Fruit fly (Drosophila melanogaster) whole organism, adult: ENCODE measurements around the gene CG1271.

Source experiments
- CG11617 ChIP-seq: fragments of 200-800 bp; sonication (Bioruptor generic); optimal IDR thresholded peaks from 2 replicates; lab custom pipeline; 2017; ENCODE audit warnings: mild to moderate bottlenecking, missing biosample characterization, missing genetic modification reagents, missing genetic modification characterization
- CG12768 ChIP-seq: fragments of 200-800 bp; sonication (Bioruptor generic); optimal IDR thresholded peaks from 2 replicates; lab custom pipeline; 2017; ENCODE audit warnings: missing biosample characterization, missing genetic modification characterization, mild to moderate bottlenecking, moderate library complexity, missing genetic modification reagents
- CG14711 ChIP-seq: fragments of 200-800 bp; sonication (Bioruptor generic); optimal IDR thresholded peaks from 2 replicates; lab custom pipeline; 2018; ENCODE audit warnings: missing biosample characterization, mild to moderate bottlenecking, missing genetic modification characterization, moderate library complexity
- CG1620 ChIP-seq: fragments of 200-800 bp; sonication (Bioruptor generic); optimal IDR thresholded peaks from 2 replicates; lab custom pipeline; 2016; ENCODE audit warnings: missing biosample characterization, missing genetic modification characterization
- CG33017 ChIP-seq: fragments of 200-800 bp; sonication (Bioruptor generic); optimal IDR thresholded peaks from 2 replicates; lab custom pipeline; 2018; ENCODE audit warnings: missing biosample characterization, mild to moderate bottlenecking, missing genetic modification characterization, moderate library complexity
- CG5204 ChIP-seq: fragments of 200-800 bp; sonication (Bioruptor generic); optimal IDR thresholded peaks from 2 replicates; lab custom pipeline; 2016; ENCODE audit warnings: missing biosample characterization, missing genetic modification characterization
- CG7045 ChIP-seq: fragments of 200-800 bp; sonication (Bioruptor generic); optimal IDR thresholded peaks from 2 replicates; lab custom pipeline; 2017; ENCODE audit warnings: missing biosample characterization, mild to moderate bottlenecking, missing genetic modification characterization
- CG7101 ChIP-seq: fragments of 200-800 bp; sonication (Bioruptor generic); optimal IDR thresholded peaks from 2 replicates; lab custom pipeline; 2018; ENCODE audit warnings: missing biosample characterization, mild to moderate bottlenecking, missing genetic modification characterization, moderate library complexity
- Clk ChIP-seq: fragments of 200-800 bp; sonication (Bioruptor generic); optimal IDR thresholded peaks from 2 replicates; lab custom pipeline; 2017; ENCODE audit warnings: missing biosample characterization, missing genetic modification characterization
- Crg-1 ChIP-seq: fragments of 200-800 bp; sonication (Bioruptor generic); optimal IDR thresholded peaks from 2 replicates; lab custom pipeline; 2016; ENCODE audit warnings: missing biosample characterization, missing genetic modification characterization
- Hr96 ChIP-seq: fragments of 200-800 bp; sonication (Bioruptor generic); optimal IDR thresholded peaks from 2 replicates; lab custom pipeline; 2016; ENCODE audit warnings: missing biosample characterization, missing genetic modification characterization
- Mnt ChIP-seq: fragments of 200-800 bp; sonication (Bioruptor generic); optimal IDR thresholded peaks from 2 replicates; lab custom pipeline; 2016; ENCODE audit warnings: missing biosample characterization, mild to moderate bottlenecking, missing genetic modification characterization
- bab1 ChIP-seq: fragments of 200-800 bp; sonication (Bioruptor generic); optimal IDR thresholded peaks from 3 replicates; lab custom pipeline; 2019; ENCODE audit warnings: missing biosample characterization, mild to moderate bottlenecking, missing genetic modification characterization, moderate library complexity
- cic ChIP-seq: fragments of 200-800 bp; sonication (Bioruptor generic); optimal IDR thresholded peaks from 2 replicates; lab custom pipeline; 2017; ENCODE audit warnings: missing biosample characterization, mild to moderate bottlenecking, missing genetic modification characterization, moderate library complexity
- cnc ChIP-seq, 2 experiments: fragments of >200 bp; optimal IDR thresholded peaks; 2 replicates each; lab custom pipeline; 2017
- kay ChIP-seq: fragments of 200-800 bp; sonication (Bioruptor generic); peaks from one replicate; lab custom pipeline; 2016; ENCODE audit warnings: missing biosample characterization, missing genetic modification characterization, borderline replicate concordance
- ovo ChIP-seq: fragments of 200-800 bp; sonication (Bioruptor generic); optimal IDR thresholded peaks from 2 replicates; lab custom pipeline; 2016; ENCODE audit warnings: missing biosample characterization, missing genetic modification characterization
- pad ChIP-seq: fragments of 200-800 bp; sonication (Bioruptor generic); optimal IDR thresholded peaks from 3 replicates; lab custom pipeline; 2017; ENCODE audit warnings: missing biosample characterization, missing genetic modification characterization, mild to moderate bottlenecking, moderate library complexity, missing genetic modification reagents
- tj ChIP-seq: fragments of 200-800 bp; sonication (Bioruptor generic); optimal IDR thresholded peaks from 3 replicates; lab custom pipeline; 2017; ENCODE audit warnings: missing biosample characterization, mild to moderate bottlenecking, missing genetic modification characterization, moderate library complexity
- toe ChIP-seq: fragments of 200-800 bp; sonication (Bioruptor generic); optimal IDR thresholded peaks from 2 replicates; lab custom pipeline; 2016; ENCODE audit warnings: missing biosample characterization, missing genetic modification characterization

The CG1271 gene

dm6 chr3L:3095590-3095989, 43.3 kb downstream of the CG1271 start:
- TF ChIP-seq bab1 (GFP tag; lab: Kevin White, UChicago): no peak
- TF ChIP-seq Hr96 (GFP tag; lab: Kevin White, UChicago): no peak

dm6 chr3L:3096073-3096725, 43.9 kb downstream of the CG1271 start:
- TF ChIP-seq Hr96 (GFP tag; lab: Kevin White, UChicago) (no peak), Clk (GFP tag; lab: Kevin White, UChicago) (no peak), CG7045 (GFP tag; lab: Kevin White, UChicago) (peak; percentile 29), CG11617 (GFP tag; lab: Kevin White, UChicago) (no peak), CG12768 (GFP tag; lab: Kevin White, UChicago) (peak; percentile 55), cnc (optimal IDR thresholded peaks at IDR 0.05; lab: Kevin White, UChicago) (no peak), CG7101 (tag; lab: Kevin White, UChicago) (peak; percentile 21), CG14711 (no peak), Crg-1 (GFP tag; lab: Kevin White, UChicago) (no peak)

DNA sequence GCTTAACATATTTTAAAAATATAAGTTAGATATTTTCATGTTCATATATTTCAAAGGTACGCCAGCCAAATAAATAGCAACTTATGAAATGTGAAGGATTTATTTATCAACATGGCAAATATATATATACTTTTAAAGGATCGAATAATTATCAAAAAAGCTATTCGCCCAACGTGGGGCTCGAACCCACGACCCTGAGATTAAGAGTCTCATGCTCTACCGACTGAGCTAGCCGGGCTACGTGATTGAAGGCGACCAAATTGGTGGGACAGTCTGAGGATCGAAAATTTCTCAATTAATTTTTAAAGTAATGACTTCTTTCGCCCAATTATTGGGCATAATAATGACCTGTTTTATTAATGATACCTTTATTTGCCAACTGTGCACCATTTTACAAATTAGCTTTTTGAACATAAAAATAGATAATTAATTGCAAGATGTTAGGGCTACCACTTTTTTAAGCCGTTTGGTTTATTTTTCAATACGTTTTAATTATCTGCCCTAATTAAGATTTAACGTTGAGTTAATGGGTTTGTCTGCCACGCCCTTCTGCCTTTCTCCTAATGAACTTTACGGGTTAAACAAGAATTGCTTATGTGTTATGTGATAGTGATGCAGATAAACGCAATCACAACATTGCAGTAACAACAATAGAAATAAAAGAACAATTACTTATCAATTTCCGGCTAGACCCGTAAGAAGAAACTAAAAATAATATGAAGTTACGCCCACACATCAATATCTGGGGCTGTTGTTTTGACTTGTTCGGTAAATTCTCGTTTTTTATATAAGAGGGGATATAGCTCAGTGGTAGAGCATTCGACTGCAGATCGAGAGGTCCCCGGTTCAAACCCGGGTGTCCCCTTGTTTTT, 44.6 kb downstream of the CG1271 start:
- TF ChIP-seq Crg-1 (GFP tag; lab: Kevin White, UChicago): no peak
- no peak for TF ChIP-seq CG33017 (tag; lab: Kevin White, UChicago)
- no peak for TF ChIP-seq CG12768 (GFP tag; lab: Kevin White, UChicago)
- no peak for TF ChIP-seq pad
- peak; percentile 2 for TF ChIP-seq kay (GFP tag; lab: Kevin White, UChicago)

DNA sequence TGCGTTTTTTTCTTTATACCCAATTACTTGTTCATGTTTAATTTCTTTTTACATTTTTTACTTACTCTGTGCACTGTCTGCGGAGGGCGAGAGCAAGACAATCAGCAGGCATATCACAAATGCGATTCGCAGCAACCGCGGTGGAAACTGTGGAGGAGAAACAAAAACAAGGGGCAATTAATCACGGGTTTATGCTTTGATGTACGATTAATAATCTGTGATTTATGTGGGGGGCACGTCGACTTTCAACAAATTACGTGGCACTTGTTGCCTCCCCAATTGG, 45.2 kb downstream of the CG1271 start:
- TF ChIP-seq CG5204 (no peak), Crg-1 (GFP tag; lab: Kevin White, UChicago) (no peak), tj (GFP tag; lab: Kevin White, UChicago) (no peak), toe (GFP tag; lab: Kevin White, UChicago) (no peak), CG33017 (tag; lab: Kevin White, UChicago) (no peak), bab1 (GFP tag; lab: Kevin White, UChicago) (no peak), CG7045 (GFP tag; lab: Kevin White, UChicago) (no peak), Clk (GFP tag; lab: Kevin White, UChicago) (no peak), Hr96 (GFP tag; lab: Kevin White, UChicago) (no peak), CG11617 (GFP tag; lab: Kevin White, UChicago) (no peak), CG12768 (GFP tag; lab: Kevin White, UChicago) (no peak), kay (GFP tag; lab: Kevin White, UChicago) (no peak), CG7101 (tag; lab: Kevin White, UChicago) (no peak), ovo (GFP tag; lab: Kevin White, UChicago) (no peak), Mnt (GFP tag; lab: Kevin White, UChicago) (no peak), pad (no peak), cnc (optimal IDR thresholded peaks at IDR 0.05; lab: Kevin White, UChicago) (no peak), CG14711 (no peak)

- TF ChIP-seq CG1620 (GFP tag; lab: Kevin White, UChicago): no peak
- TF ChIP-seq Crg-1 (GFP tag; lab: Kevin White, UChicago): no peak
- no peak for TF ChIP-seq CG14711
- no peak for TF ChIP-seq CG5204
- no peak for TF ChIP-seq Hr96 (GFP tag; lab: Kevin White, UChicago)
- TF ChIP-seq Clk (GFP tag; lab: Kevin White, UChicago): no peak
- no peak for TF ChIP-seq CG7045 (GFP tag; lab: Kevin White, UChicago)
- TF ChIP-seq CG11617 (GFP tag; lab: Kevin White, UChicago): no peak
- no peak for TF ChIP-seq cnc (optimal IDR thresholded peaks at IDR 0.05; lab: Kevin White, UChicago)
- TF ChIP-seq cic (GFP tag; lab: Kevin White, UChicago): no peak
- TF ChIP-seq ovo (GFP tag; lab: Kevin White, UChicago): no peak
Measured at dm6 chr3L:3098778-3099429, 46.6 kb downstream of the CG1271 start.

dm6 chr3L:3101157-3101556, 48.8 kb downstream of the CG1271 start:
- no peak for TF ChIP-seq kay (GFP tag; lab: Kevin White, UChicago)
- TF ChIP-seq pad: no peak
- no peak for TF ChIP-seq CG33017 (tag; lab: Kevin White, UChicago)
- TF ChIP-seq CG14711: no peak
- TF ChIP-seq CG7101 (tag; lab: Kevin White, UChicago): no peak
- TF ChIP-seq CG12768 (GFP tag; lab: Kevin White, UChicago): no peak
- TF ChIP-seq CG1620 (GFP tag; lab: Kevin White, UChicago): no peak
- no peak for TF ChIP-seq Mnt (GFP tag; lab: Kevin White, UChicago)
- TF ChIP-seq Hr96 (GFP tag; lab: Kevin White, UChicago): no peak
- TF ChIP-seq CG5204: no peak
- no peak for TF ChIP-seq ovo (GFP tag; lab: Kevin White, UChicago)
- no peak for TF ChIP-seq Crg-1 (GFP tag; lab: Kevin White, UChicago)
- TF ChIP-seq cnc (optimal IDR thresholded peaks at IDR 0.05; lab: Kevin White, UChicago): no peak
- no peak for TF ChIP-seq Clk (GFP tag; lab: Kevin White, UChicago)
